Worm (Caenorhabditis elegans) whole organism, midembryonic: Measurements from ENCODE around the gene C35B1.7.

Experiments
- klf-2 ChIP-seq: fragments of 200-800 bp; sonication (Bioruptor generic); conservative IDR thresholded peaks from 2 replicates; pipeline ENCODE4 v1.3.6; 2022; ENCODE audit warnings: missing genetic modification reagents, missing genetic modification characterization, missing compliant biosample characterization
- tab-1 ChIP-seq: fragments of 200-800 bp; sonication (Bioruptor generic); IDR thresholded peaks from 2 replicates; pipeline ENCODE4 v1.3.6; 2022; ENCODE audit warnings: missing genetic modification characterization, missing compliant biosample characterization

- TF ChIP-seq tab-1 (no peak), klf-2 (GFP tag; lab: Robert Waterston, UW) (no peak)
Observed at ce11 chrIV:4094364-4094763, 14.5 kb upstream of the C35B1.7 start.
